Worm (Caenorhabditis elegans) whole organism, mixed stage, embryonic: ENCODE measurements around the gene gly-1.

Experiments used
- ham-2 ChIP-seq: fragments of 200-800 bp; sonication (Bioruptor generic); optimal IDR thresholded peaks from 2 replicates; lab custom pipeline; 2018; ENCODE audit warnings: mild to moderate bottlenecking, missing genetic modification characterization, missing compliant biosample characterization
- nhr-12 ChIP-seq: fragments of 150-350 bp; optimal IDR thresholded peaks from 2 replicates; lab custom pipeline; 2014; ENCODE audit warnings: missing biosample characterization, missing genetic modification characterization
- nhr-76 ChIP-seq: sonication (generic microtip); optimal IDR thresholded peaks from 2 replicates; lab custom pipeline; 2017; ENCODE audit warnings: missing biosample characterization, missing genetic modification characterization
- unc-62 ChIP-seq: fragments of 150-350 bp; optimal IDR thresholded peaks from 2 replicates; lab custom pipeline; 2014; ENCODE audit warnings: missing biosample characterization, missing genetic modification reagents, missing genetic modification characterization
- ztf-11 ChIP-seq: fragments of 150-350 bp; optimal IDR thresholded peaks from 2 replicates; lab custom pipeline; 2014; ENCODE audit warnings: missing biosample characterization, missing genetic modification characterization

DNA sequence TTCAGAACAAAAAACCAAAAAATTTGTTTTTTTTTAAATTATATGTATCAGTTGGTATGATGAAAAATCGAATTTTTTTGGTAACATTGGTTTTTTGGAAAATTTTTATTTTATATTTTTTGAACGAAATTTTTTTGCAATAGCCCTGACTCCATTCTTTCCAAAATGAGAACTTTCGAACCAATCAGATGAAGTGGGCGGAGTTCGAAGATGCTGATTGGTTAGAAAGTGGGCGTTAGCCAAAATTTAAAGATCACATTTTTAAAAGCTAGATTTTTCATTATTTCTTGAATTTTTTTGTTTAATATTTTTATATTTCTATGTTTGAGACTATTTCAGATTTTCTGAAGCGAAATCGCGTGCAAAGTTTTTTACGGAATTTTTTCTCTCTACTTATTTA, 40.7 kb downstream of the gly-1 start:
- TF ChIP-seq nhr-76 (tag; lab: Kevin White, UChicago) (no peak), nhr-12 (tag; lab: Kevin White, UChicago) (no peak), ztf-11 (no peak), unc-62 (no peak), ham-2 (GFP tag; lab: Kevin White, UChicago) (no peak)
